Fruit fly (Drosophila melanogaster): ENCODE results near the gene Gr93b.

The Gr93b gene

DNA sequence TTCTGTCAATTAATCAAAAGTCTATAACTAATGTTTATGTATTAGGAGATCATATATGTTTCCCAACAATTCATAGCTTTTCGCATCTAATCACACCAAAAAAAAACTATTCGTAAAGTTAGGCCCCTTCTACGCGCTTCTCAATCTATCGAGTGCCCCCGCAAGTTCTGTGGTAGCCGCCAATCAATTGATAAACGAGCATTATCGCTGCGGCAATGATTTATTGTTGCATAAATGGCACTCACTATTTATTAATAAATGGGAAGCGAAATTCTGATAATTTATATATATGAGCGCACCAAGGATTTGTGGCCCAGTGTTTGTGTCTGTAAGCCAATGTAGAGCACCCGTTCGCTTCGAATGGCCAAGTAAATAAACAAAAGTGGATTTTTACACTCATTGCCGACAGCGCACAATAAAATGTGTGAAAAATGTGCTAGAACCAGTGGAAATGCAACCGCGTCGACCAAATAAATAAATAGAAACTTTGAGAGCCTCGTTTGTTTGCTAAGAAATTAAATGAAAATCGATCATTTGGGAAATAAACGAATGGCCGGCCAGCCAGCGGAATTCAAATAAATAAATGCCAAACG lies 27.9 kb upstream of the Gr93b start:
- TF ChIP-seq CG17801 (GFP tag; optimal IDR thresholded peaks at IDR 0.05; ENCODE audit: partially characterized antibody): no peak

DNA sequence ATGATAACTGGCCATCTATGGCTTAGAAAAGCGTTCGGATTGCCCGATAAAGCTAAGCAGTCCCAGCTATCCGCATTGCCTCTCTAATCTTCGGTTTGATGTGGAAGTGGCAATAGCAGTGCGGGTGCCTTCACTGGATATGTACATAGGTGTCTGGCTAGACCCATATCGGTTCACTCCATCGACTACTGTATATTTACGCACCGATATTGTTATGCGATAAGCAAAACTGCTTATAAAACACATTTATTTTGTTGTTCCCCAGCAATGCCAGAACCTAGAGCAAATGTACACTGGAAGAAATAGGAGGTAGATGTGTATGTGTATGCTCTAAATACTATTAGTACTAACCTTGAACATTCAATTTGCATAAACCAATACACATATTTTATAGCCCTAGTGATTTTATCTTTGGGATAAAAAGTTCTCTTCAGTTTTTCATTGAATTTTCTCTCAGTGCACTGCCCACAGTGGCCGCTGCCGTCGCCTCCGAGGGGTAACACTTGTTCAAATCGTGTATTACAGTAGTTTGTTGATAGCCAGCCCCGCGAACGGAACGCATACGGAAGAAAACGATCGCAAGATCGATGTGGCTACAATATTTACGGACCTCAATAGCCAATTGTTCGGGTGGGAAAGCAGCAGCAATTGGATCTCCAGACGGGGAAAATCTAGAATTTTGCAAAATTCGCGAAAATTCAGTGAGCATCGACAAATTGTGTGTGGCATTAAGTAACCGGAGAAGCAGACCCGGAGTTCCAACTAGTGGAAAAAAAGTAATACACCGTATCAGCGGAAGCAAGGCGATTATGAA lies 26.8 kb upstream of the Gr93b start, which contains the start of gene CG31431:
Gene CG31431 (plus strand): TSS at position 524 of the 814 bp plus-strand sequence.
- peak; percentile 97 for TF ChIP-seq CG17801 (GFP tag; optimal IDR thresholded peaks at IDR 0.05; ENCODE audit: partially characterized antibody)

- TF ChIP-seq CG17801 (GFP tag; optimal IDR thresholded peaks at IDR 0.05; ENCODE audit: partially characterized antibody): no peak
Measured at dm6 chr3R:21869464-21870100, 26.0 kb upstream of the Gr93b start, which contains the start of gene CG31174. CG31174 (minus strand) TSS chr3R:21869514.

DNA sequence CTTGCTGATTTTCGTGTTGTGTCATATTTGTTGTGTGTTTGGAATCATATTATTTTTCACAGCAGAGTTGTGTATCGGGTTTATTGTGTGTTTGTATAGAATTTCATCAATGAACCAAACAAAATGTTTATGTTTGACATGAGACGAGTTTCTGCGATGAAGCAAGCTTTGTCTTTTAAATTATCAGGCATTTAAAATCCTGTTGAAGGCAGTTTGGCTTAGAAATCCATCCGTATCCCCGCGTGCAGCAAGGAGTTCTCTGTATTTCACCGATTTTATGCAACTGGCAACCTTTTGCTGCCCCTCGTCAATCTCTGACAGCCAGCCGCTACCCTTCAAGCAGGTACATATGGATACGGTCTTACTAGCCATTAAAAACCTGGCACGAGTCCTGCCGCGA lies 24.3 kb upstream of the Gr93b start, which contains the start of the genes CG6569 and Cby:
Gene CG6569 (minus strand): TSS at position 101 of the 400 bp plus-strand sequence.
Gene Cby (plus strand): TSS at position 185 of the 400 bp plus-strand sequence.
- TF ChIP-seq CG17801 (GFP tag; optimal IDR thresholded peaks at IDR 0.05; ENCODE audit: partially characterized antibody): no peak

- TF ChIP-seq CG17801 (GFP tag; optimal IDR thresholded peaks at IDR 0.05; ENCODE audit: partially characterized antibody): no peak
Measured at dm6 chr3R:21864992-21865391, 21.4 kb upstream of the Gr93b start, which contains the start of gene lsn. lsn (plus strand) TSS chr3R:21865168.

DNA sequence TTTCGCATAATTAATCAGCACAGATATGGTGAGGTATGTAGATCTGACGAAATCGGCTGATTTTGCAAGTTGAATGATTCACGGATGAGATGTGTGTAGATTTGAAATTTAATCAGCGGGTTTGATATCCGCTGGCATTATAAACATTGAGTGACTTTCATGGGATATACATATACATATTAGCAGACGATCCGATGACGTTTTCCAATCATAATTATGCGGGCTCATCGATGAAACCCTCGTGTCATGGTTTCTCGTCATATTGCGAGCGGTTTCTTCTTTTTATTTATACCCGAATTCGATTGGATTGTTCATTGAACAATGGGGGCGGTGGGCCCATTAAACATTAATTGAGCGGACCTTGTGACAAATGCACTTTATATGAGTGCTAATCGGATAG lies 20.9 kb upstream of the Gr93b start:
- TF ChIP-seq CG17801 (GFP tag; optimal IDR thresholded peaks at IDR 0.05; ENCODE audit: partially characterized antibody): no peak

DNA sequence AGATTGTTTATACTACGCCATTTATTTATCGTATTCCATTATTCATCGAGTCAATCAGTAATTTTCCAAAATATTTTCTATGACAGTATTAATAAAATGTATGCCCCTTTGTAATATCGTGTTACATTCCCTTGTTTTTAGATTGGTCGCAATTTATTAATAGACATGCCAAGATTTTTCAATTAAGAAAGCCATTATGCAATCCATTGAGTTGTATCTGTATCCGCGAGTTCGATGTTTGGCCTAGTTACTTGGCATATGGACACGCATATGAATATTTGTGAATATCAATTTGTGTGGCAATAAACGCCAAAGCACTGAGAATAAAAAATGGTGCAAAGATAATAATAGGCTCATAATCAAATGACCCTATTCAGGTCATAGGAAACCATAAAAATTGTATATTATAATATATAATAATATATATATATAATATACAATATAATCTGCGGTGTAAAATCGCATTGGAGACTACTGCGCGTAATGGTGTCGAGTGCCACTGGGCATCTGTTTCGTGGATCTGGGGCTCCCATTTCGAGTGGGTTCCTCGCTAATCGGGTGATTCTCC lies 20.3 kb upstream of the Gr93b start:
- no peak for TF ChIP-seq CG17801 (GFP tag; optimal IDR thresholded peaks at IDR 0.05; ENCODE audit: partially characterized antibody)

DNA sequence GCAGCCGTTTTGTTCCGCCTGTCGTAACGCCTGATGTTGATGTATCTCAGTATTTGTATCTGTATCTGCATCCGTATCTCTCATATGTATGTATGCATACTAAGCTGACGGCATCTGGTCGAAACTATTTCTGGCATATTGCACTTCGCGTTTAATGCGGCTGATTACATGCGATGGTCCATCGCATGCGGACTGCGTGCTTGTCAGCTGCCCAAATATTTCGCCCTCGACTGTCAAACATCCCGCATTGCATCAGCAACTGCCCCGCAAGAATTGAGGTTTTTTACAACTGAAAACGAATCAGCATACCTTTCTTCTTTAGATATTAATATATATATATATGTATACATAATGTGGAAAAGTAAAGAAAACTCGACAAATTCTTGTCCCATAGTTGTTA lies 19.3 kb upstream of the Gr93b start:
- TF ChIP-seq CG17801 (GFP tag; optimal IDR thresholded peaks at IDR 0.05; ENCODE audit: partially characterized antibody): no peak

dm6 chr3R:21862137-21862850 lies 18.7 kb upstream of the Gr93b start:
- TF ChIP-seq CG17801 (GFP tag; optimal IDR thresholded peaks at IDR 0.05; ENCODE audit: partially characterized antibody): no peak

DNA sequence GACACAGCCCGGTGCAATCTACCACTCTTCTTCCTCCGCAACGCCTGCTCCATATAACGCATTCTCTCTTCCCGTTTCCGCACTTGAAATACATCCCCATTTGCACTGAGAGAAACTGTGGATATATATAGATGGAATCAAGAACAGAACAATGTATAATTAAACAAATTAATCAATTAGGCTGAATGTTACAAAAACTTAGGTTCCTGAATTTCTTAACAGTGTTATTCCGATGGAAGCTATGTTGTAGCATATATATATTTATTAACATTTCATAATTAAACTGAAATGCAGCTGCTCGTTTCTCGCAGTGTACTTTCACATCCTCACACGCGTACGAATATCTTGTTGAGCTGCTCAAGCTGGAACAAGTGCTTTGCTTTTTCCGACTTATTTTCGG lies 15.9 kb upstream of the Gr93b start:
- TF ChIP-seq CG17801 (GFP tag; optimal IDR thresholded peaks at IDR 0.05; ENCODE audit: partially characterized antibody): no peak

dm6 chr3R:21858290-21858875 lies 14.8 kb upstream of the Gr93b start:
- no peak for TF ChIP-seq CG17801 (GFP tag; optimal IDR thresholded peaks at IDR 0.05; ENCODE audit: partially characterized antibody)

DNA sequence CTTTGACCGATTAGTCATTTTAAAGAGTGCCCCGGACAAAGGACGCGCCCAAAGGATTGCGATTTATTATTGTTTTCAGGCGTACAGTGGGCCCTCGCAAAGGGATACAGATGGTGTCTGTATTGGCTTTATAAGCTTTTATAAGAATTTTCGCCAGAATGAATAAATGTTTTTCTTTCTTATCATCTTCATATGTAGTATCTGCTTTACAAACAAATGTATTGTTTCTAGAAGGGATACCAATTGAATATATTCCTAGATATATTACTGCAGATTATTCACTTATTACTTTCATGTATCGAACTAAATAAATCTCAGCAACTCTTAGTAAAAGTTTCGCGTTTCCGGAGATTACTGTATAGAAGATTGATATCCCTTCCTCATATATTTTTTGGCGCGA lies 13.9 kb upstream of the Gr93b start:
- no peak for TF ChIP-seq CG17801 (GFP tag; optimal IDR thresholded peaks at IDR 0.05; ENCODE audit: partially characterized antibody)

DNA sequence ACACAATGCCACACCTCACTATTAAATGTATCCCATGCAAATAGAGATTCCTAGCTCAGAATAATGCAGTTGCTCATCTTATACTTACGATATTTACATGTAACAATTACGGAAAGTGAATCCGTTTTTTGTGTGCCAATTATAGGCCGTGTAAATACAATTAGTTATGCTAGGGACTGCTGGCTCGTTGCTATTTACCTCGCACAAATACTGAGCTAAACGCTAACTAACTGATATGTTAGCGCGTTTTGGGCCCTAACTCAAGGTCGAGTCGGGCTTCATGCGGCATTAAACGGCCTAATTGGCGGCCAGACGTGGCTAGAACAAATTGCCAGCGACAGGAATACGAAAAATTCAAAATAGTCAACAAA lies 13.3 kb upstream of the Gr93b start:
- TF ChIP-seq CG17801 (GFP tag; optimal IDR thresholded peaks at IDR 0.05; ENCODE audit: partially characterized antibody): no peak

dm6 chr3R:21856098-21856872 lies 12.7 kb upstream of the Gr93b start, which contains the start of gene glec:
glec (minus strand) TSS chr3R:21856266.
- peak; percentile 3 for TF ChIP-seq CG17801 (GFP tag; optimal IDR thresholded peaks at IDR 0.05; ENCODE audit: partially characterized antibody)

All from ovary, adult (tissue).